Fruit fly (Drosophila melanogaster) whole organism, pupa: Measurements from ENCODE around the gene sws.

ENCODE experiments used
- CG10348 ChIP-seq: fragments of 200-800 bp; sonication (Bioruptor generic); IDR thresholded peaks from 2 replicates; pipeline ENCODE4 v1.3.6; 2022; ENCODE audit warnings: missing biosample characterization, missing genetic modification characterization
- CG12605 ChIP-seq: fragments of 200-800 bp; sonication (Bioruptor generic); IDR thresholded peaks from 2 replicates; pipeline ENCODE4 v1.3.6; 2022; ENCODE audit warnings: missing biosample characterization, missing genetic modification characterization
- CG13204 ChIP-seq: fragments of 200-800 bp; sonication (Bioruptor generic); optimal IDR thresholded peaks from 2 replicates; lab custom pipeline; 2018; ENCODE audit warnings: missing biosample characterization, mild to moderate bottlenecking, missing genetic modification characterization, moderate library complexity
- CG14655 ChIP-seq: fragments of 200-800 bp; sonication (Bioruptor generic); optimal IDR thresholded peaks from 3 replicates; lab custom pipeline; 2017; ENCODE audit warnings: mild to moderate bottlenecking, missing biosample characterization, missing genetic modification reagents, missing genetic modification characterization
- CG15710 ChIP-seq: fragments of 200-800 bp; sonication (Bioruptor generic); optimal IDR thresholded peaks from 2 replicates; lab custom pipeline; 2018; ENCODE audit warnings: missing biosample characterization, mild to moderate bottlenecking, missing genetic modification characterization, moderate library complexity
- CG17806 ChIP-seq: fragments of 200-800 bp; sonication (Bioruptor generic); optimal IDR thresholded peaks from 2 replicates; lab custom pipeline; 2018; ENCODE audit warnings: missing biosample characterization, mild to moderate bottlenecking, missing genetic modification characterization, moderate library complexity
- CG32121 ChIP-seq: fragments of 200-800 bp; sonication (Bioruptor generic); IDR thresholded peaks from 2 replicates; pipeline ENCODE4 v1.3.6; 2022; ENCODE audit warnings: missing biosample characterization, missing genetic modification characterization
- CG34367 ChIP-seq: fragments of 200-800 bp; sonication (Bioruptor generic); optimal IDR thresholded peaks from 2 replicates; lab custom pipeline; 2018; ENCODE audit warnings: missing biosample characterization, mild to moderate bottlenecking, missing genetic modification characterization
- CG4496 ChIP-seq: fragments of 200-800 bp; sonication (Bioruptor generic); IDR thresholded peaks from 3 replicates; pipeline ENCODE4 v1.3.6; 2022; ENCODE audit warnings: missing biosample characterization, missing genetic modification characterization
- CG8159 ChIP-seq: fragments of 200-800 bp; sonication (Bioruptor generic); optimal IDR thresholded peaks from 3 replicates; lab custom pipeline; 2018; ENCODE audit warnings: missing biosample characterization, mild to moderate bottlenecking, missing genetic modification characterization, moderate library complexity
- CG8301 ChIP-seq: fragments of 200-800 bp; sonication (Bioruptor generic); optimal IDR thresholded peaks from 2 replicates; lab custom pipeline; 2018; ENCODE audit warnings: missing biosample characterization, mild to moderate bottlenecking, missing genetic modification characterization
- CG9948 ChIP-seq: fragments of 200-800 bp; sonication (Bioruptor generic); optimal IDR thresholded peaks from 2 replicates; lab custom pipeline; 2018; ENCODE audit warnings: missing biosample characterization, mild to moderate bottlenecking, missing genetic modification characterization, moderate library complexity
- D1 ChIP-seq: fragments of 200-800 bp; sonication (Bioruptor generic); optimal IDR thresholded peaks from 2 replicates; lab custom pipeline; 2018; ENCODE audit warnings: missing biosample characterization, mild to moderate bottlenecking, missing genetic modification characterization, moderate library complexity
- EcR ChIP-seq: fragments of 200-800 bp; sonication (Bioruptor generic); optimal IDR thresholded peaks from 3 replicates; lab custom pipeline; 2019; ENCODE audit warnings: missing biosample characterization, missing genetic modification characterization, mild to moderate bottlenecking, moderate library complexity, missing genetic modification reagents
- Ets98B ChIP-seq: fragments of 200-800 bp; sonication (Bioruptor generic); IDR thresholded peaks from 2 replicates; pipeline ENCODE4 v1.3.6; 2022; ENCODE audit warnings: missing biosample characterization, missing genetic modification characterization
- Pif1A ChIP-seq: fragments of 200-800 bp; sonication (Bioruptor generic); optimal IDR thresholded peaks from 3 replicates; lab custom pipeline; 2016; ENCODE audit warnings: missing biosample characterization, missing genetic modification characterization
- Pif1B ChIP-seq: fragments of 200-800 bp; sonication (Bioruptor generic); optimal IDR thresholded peaks from 3 replicates; lab custom pipeline; 2016; ENCODE audit warnings: missing biosample characterization, missing genetic modification characterization
- Snoo ChIP-seq: fragments of 200-800 bp; sonication (Bioruptor generic); optimal IDR thresholded peaks from 3 replicates; lab custom pipeline; 2017; ENCODE audit warnings: missing biosample characterization, mild to moderate bottlenecking, missing genetic modification characterization, inconsistent platforms
- fd96Ca ChIP-seq: fragments of 200-800 bp; sonication (Bioruptor generic); IDR thresholded peaks from 3 replicates; pipeline ENCODE4 v1.3.6; 2022; ENCODE audit warnings: missing biosample characterization, missing genetic modification characterization
- gl ChIP-seq: fragments of 200-800 bp; sonication (Bioruptor generic); optimal IDR thresholded peaks from 2 replicates; lab custom pipeline; 2018; ENCODE audit warnings: missing biosample characterization, mild to moderate bottlenecking, missing genetic modification characterization
- rn ChIP-seq: fragments of 200-800 bp; sonication (Bioruptor generic); IDR thresholded peaks from 2 replicates; pipeline ENCODE4 v1.3.6; 2022; ENCODE audit warnings: missing biosample characterization, missing genetic modification characterization

Gene sws

dm6 chrX:7960988-7961387 lies 7.0 kb downstream of the sws start:
- TF ChIP-seq CG10348 (GFP tag; lab: Robert Waterston, UW) (no peak), Ets98B (GFP tag; lab: Robert Waterston, UW) (no peak), Pif1B (GFP tag; lab: Kevin White, UChicago) (no peak), CG14655 (GFP tag; lab: Kevin White, UChicago) (no peak), CG13204 (no peak), CG8159 (tag; lab: Kevin White, UChicago) (no peak), fd96Ca (GFP tag; lab: Robert Waterston, UW) (no peak)

- no peak for TF ChIP-seq CG34367 (tag; lab: Kevin White, UChicago)
- TF ChIP-seq CG8159 (tag; lab: Kevin White, UChicago): no peak
These were observed 8.5 kb downstream of the sws start for dm6 chrX:7959512-7959911.

dm6 chrX:7959025-7959424 lies 9.0 kb downstream of the sws start:
- no peak for TF ChIP-seq CG14655 (GFP tag; lab: Kevin White, UChicago)
- TF ChIP-seq rn: no peak
- no peak for TF ChIP-seq CG13204
- peak; percentile 11; the same call in 1 of the 2 replicates for TF ChIP-seq Ets98B (GFP tag; lab: Robert Waterston, UW)
- peak; percentile 60; the same call in 1 of the 3 replicates for TF ChIP-seq CG4496 (GFP tag; lab: Robert Waterston, UW)
- TF ChIP-seq CG10348 (GFP tag; lab: Robert Waterston, UW): no peak
- no peak for TF ChIP-seq CG34367 (tag; lab: Kevin White, UChicago)
- no peak for TF ChIP-seq EcR (GFP tag; lab: Kevin White, UChicago)
- peak; percentile 83 for TF ChIP-seq CG12605
- no peak for TF ChIP-seq Snoo
- TF ChIP-seq CG9948 (tag; lab: Kevin White, UChicago): no peak
- TF ChIP-seq D1: no peak
- no peak for TF ChIP-seq Pif1B (GFP tag; lab: Kevin White, UChicago)
- no peak for TF ChIP-seq CG8159 (tag; lab: Kevin White, UChicago)
- TF ChIP-seq CG8301 (tag; lab: Kevin White, UChicago): no peak
- no peak for TF ChIP-seq fd96Ca (GFP tag; lab: Robert Waterston, UW)
- no peak for TF ChIP-seq CG15710
- peak; percentile 4 for TF ChIP-seq gl
- TF ChIP-seq CG32121 (GFP tag; lab: Robert Waterston, UW): no peak
- TF ChIP-seq CG17806 (tag; lab: Kevin White, UChicago): no peak
- no peak for TF ChIP-seq Pif1A

DNA sequence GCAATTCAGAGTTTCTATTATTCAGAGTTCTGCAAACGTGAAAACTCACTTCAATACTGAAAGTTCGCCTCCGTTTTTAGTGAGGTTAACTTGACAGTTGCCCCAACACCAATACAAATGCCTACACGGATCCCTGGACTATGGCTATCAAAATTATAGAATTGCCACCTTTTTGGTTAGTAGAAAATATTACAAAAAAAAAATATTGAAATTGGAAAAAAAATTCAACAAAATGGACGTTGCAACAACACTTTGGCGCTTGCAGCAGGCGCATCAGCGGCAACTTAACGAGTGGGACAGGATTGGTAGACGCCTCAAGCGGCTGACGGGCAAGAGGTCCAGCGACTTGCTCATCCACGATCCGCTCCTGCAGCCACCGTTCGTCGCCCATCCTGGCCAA lies 12.1 kb downstream of the sws start, which contains the start of the genes CG15332 and CG15330:
TSS of gene CG15332 (minus strand) at position 101 of the 400 bp plus-strand sequence.
TSS of gene CG15330 (plus strand) at position 175 of the 400 bp plus-strand sequence.
- TF ChIP-seq rn (no peak), Pif1B (GFP tag; lab: Kevin White, UChicago) (no peak), gl (no peak), CG12605 (no peak), CG32121 (GFP tag; lab: Robert Waterston, UW) (no peak)

dm6 chrX:7946858-7947313 lies 21.1 kb downstream of the sws start, which contains the start of gene orion:
Gene orion (minus strand): TSS chrX:7946908.
- TF ChIP-seq EcR (GFP tag; lab: Kevin White, UChicago) (peak; percentile 85), rn (peak; percentile 42; the same call in 1 of the 2 replicates), Pif1B (GFP tag; lab: Kevin White, UChicago) (peak; percentile 79), D1 (no peak), Snoo (peak; percentile 48), CG17806 (tag; lab: Kevin White, UChicago) (peak; percentile 53), CG34367 (tag; lab: Kevin White, UChicago) (peak; percentile 76), Ets98B (GFP tag; lab: Robert Waterston, UW) (peak; percentile 76), CG32121 (GFP tag; lab: Robert Waterston, UW) (peak; percentile 62; the same call in 1 of the 2 replicates), CG13204 (peak; percentile 91), CG10348 (GFP tag; lab: Robert Waterston, UW) (no peak), CG15710 (peak; percentile 73), CG8301 (tag; lab: Kevin White, UChicago) (no peak), CG14655 (GFP tag; lab: Kevin White, UChicago) (no peak), CG8159 (tag; lab: Kevin White, UChicago) (peak; percentile 67), CG12605 (peak; percentile 78), fd96Ca (GFP tag; lab: Robert Waterston, UW) (peak; percentile 71), gl (peak; percentile 93), Pif1A (peak; percentile 81), CG4496 (GFP tag; lab: Robert Waterston, UW) (peak; percentile 92), CG9948 (tag; lab: Kevin White, UChicago) (peak; percentile 38)

DNA sequence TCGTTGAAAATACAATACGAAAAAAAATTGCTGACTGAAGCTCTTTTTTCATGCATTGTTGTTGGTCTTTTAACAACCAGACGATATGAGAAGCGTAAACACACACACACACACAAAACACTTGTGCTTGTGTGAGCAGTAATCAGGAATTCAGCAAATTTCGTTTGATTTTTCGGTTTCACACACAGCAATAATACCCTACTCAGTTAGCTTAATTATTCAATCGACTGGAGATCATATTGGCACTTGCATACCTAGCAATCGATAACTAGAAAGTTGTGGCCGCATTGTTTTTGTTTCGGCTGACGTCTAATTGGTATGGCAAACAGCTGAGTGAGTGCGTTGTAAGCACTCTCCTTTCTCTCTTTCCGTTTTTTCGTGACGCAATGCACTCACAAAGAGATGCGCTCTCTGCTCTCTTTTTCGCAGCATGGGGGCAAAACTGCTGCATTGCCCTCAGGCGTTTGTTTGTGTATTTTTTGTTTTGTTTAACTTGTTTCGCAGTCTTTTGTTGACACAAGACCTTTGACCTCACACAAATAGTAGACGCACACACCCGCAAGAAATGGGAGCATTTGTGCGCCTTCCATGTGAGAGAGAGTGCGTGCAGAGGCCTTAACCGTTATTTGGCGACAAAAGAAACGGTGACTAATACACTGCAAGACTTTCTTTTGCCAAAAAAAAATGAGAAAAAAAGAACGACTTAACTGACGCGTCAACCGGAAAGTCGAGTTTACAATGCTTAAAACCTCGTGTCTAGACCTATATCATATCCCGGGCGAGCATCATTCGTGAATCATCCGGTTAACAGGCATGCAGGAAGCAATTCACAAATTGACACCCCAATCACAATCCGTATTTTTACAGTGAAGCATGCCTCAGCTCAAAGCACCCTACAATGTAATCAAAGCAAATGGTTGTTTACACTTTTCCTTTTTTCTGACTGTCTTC lies 23.0 kb downstream of the sws start:
- TF ChIP-seq CG12605 (no peak; the same call in none of the 2 replicates), CG8301 (tag; lab: Kevin White, UChicago) (peak; percentile 65), gl (no peak), D1 (no peak), rn (no peak), Pif1B (GFP tag; lab: Kevin White, UChicago) (peak; percentile 28), CG9948 (tag; lab: Kevin White, UChicago) (peak; percentile 57), fd96Ca (GFP tag; lab: Robert Waterston, UW) (peak; percentile 73; the same call in 2 of the 3 replicates), CG10348 (GFP tag; lab: Robert Waterston, UW) (peak; percentile 50; the same call in 1 of the 2 replicates), Pif1A (peak; percentile 60), CG34367 (tag; lab: Kevin White, UChicago) (peak; percentile 17), CG32121 (GFP tag; lab: Robert Waterston, UW) (peak; percentile 30; the same call in 1 of the 2 replicates), CG17806 (tag; lab: Kevin White, UChicago) (peak; percentile 38), Ets98B (GFP tag; lab: Robert Waterston, UW) (peak; percentile 28), Snoo (peak; percentile 60), CG13204 (no peak), CG8159 (tag; lab: Kevin White, UChicago) (peak; percentile 55), CG4496 (GFP tag; lab: Robert Waterston, UW) (peak; percentile 76), CG15710 (peak; percentile 52), EcR (GFP tag; lab: Kevin White, UChicago) (peak; percentile 46), CG14655 (GFP tag; lab: Kevin White, UChicago) (peak; percentile 72)
